Worm (Caenorhabditis elegans) whole organism, L4/young adult: Measurements from ENCODE around the gene T14B4.9.

Source experiments
- W03F9.2 ChIP-seq: fragments of 150-350 bp; optimal IDR thresholded peaks from 2 replicates; lab custom pipeline; 2014; ENCODE audit warnings: missing biosample characterization, missing genetic modification characterization
- dao-5 ChIP-seq: sonication (generic microtip); optimal IDR thresholded peaks from 2 replicates; lab custom pipeline; 2016; ENCODE audit warnings: missing genotype, missing genetic modification characterization, moderate library complexity, missing compliant biosample characterization

DNA sequence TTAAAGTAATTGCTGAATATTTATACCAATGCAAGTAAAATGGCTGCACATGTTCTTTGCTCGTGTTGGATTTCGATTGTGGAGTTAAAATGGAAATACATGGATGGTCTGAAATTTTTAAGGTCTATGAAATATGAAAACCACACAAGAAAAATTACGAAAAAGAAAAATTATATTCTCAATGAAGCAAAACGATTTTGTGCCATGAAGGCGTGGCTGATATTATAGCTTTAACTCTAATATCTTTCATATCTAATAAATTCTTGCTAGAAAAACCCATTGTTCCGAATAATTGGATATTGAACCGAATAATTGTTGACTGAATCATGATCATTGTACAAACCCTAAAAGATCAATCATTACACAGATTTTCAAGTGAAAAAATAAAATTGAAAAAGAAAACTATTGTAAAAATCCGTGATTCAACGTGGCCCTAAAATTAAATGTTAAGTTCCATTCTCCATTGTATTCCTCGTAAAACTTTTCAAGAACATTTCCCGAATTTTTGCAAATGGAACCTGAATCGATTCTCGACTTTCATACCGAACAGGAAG is 21.1 kb upstream of the T14B4.9 start, which contains the start of the genes srx-95 and fis-1:
- TF ChIP-seq dao-5 (tag; lab: Kevin White, UChicago) (no peak), W03F9.2 (tag; lab: Kevin White, UChicago) (no peak)
